Worm (Caenorhabditis elegans): ENCODE results near the gene sar-1.

The sar-1 gene

DNA sequence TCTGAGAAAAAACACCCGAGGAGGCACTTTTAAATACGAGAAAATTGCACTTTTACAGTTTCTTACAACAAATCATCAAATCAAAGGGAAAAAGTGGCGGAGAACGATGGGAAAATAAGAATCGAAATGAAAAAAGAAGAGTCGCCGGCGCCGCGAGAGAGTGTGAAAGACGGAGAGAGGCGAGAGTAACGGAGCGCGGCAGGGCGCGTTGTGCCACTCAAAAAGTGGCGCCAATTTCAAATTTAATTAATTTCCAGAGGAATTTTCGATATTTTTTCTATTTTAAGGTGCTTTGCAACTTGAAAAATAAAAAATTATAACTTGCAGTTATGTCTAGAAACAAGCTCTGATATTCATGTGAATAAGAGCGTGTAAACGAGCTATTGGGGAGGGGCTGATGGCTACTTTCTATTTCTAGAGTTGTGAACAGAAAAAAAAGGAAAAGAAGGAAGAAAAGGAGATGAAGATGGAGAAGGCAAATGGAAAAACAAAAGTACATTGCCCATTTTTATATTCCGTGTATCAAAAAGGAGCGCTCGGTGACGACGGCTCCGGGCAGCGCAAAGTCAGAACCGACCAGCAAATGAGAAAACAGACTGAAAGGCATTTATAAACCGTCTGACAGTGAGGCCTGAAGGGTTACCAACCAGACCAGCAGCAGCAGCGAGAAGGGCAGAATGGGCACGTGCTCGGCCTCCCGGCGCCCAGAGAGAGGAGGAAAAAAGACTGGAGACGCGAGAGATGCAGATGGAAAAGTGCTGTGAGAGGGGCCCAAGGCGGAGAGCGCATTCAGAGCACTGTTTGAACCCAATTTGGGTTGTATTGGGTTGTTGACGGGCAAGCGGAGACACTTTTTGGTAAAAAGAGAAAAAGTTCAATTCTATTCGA, 42.0 kb downstream of the sar-1 start (continued):
- TF ChIP-seq unc-62 (GFP tag; optimal IDR thresholded peaks at IDR 0.05) (no peak), rpc-1 (optimal IDR thresholded peaks at IDR 0.05) (no peak), rpc-1 (tag; optimal IDR thresholded peaks at IDR 0.05) (no peak), him-1 (tag; optimal IDR thresholded peaks at IDR 0.05) (no peak), let-526 (GFP tag; IDR thresholded peaks at IDR 0.05) (no peak), athp-1 (tag; optimal IDR thresholded peaks at IDR 0.05) (no peak), chd-7 (tag; optimal IDR thresholded peaks at IDR 0.05) (peak; percentile 79), lag-1 (GFP tag; IDR thresholded peaks at IDR 0.05) (no peak), hmg-1.2 (GFP tag; IDR thresholded peaks at IDR 0.05) (peak; percentile 81), somi-1 (GFP tag; optimal IDR thresholded peaks at IDR 0.05) (no peak), nhr-90 (tag; optimal IDR thresholded peaks at IDR 0.05) (no peak), cebp-1 (GFP tag; IDR thresholded peaks at IDR 0.05) (no peak), cebp-1 (tag; optimal IDR thresholded peaks at IDR 0.05) (peak; percentile 38), ztf-28 (GFP tag; IDR thresholded peaks at IDR 0.05) (no peak), dox-1 (GFP tag; IDR thresholded peaks at IDR 0.05) (peak; percentile 18; the same call in 1 of the 2 replicates), F22D6.2 (tag; optimal IDR thresholded peaks at IDR 0.05) (no peak), ceh-100 (GFP tag; IDR thresholded peaks at IDR 0.05) (no peak), B0336.3 (GFP tag; IDR thresholded peaks at IDR 0.05) (peak; percentile 51; the same call in 1 of the 2 replicates), nhr-80 (tag; optimal IDR thresholded peaks at IDR 0.05) (peak; percentile 57), Y53G8AR.9 (GFP tag; conservative IDR thresholded peaks at IDR 0.05) (no peak), cebp-2 (GFP tag; IDR thresholded peaks at IDR 0.05) (0 out of 2 replicates have a peak, but pooled peaks have one; percentile 11), ceh-27 (GFP tag; optimal IDR thresholded peaks at IDR 0.05) (no peak), ekl-4 (GFP tag; IDR thresholded peaks at IDR 0.05) (no peak), pha-4 (tag; optimal IDR thresholded peaks at IDR 0.05) (no peak), aptf-2 (GFP tag; conservative IDR thresholded peaks at IDR 0.05) (no peak), F57A8.1 (GFP tag; optimal IDR thresholded peaks at IDR 0.05) (no peak), fkh-3 (tag; optimal IDR thresholded peaks at IDR 0.05) (no peak), T26A5.8 (tag; optimal IDR thresholded peaks at IDR 0.05) (no peak), attf-6 (GFP tag; IDR thresholded peaks at IDR 0.05) (no peak), mcd-1 (GFP tag; IDR thresholded peaks at IDR 0.05) (peak; percentile 58), Y53F4B.3 (GFP tag; IDR thresholded peaks at IDR 0.05) (no peak), atf-7 (tag; optimal IDR thresholded peaks at IDR 0.05) (no peak), ccch-3 (GFP tag; optimal IDR thresholded peaks at IDR 0.05) (no peak), B0035.1 (tag; optimal IDR thresholded peaks at IDR 0.05) (no peak), nfya-2 (GFP tag; IDR thresholded peaks at IDR 0.05) (no peak), nhr-120 (GFP tag; IDR thresholded peaks at IDR 0.05) (no peak), F33H1.4 (GFP tag; IDR thresholded peaks at IDR 0.05) (peak; percentile 50), lin-54 (GFP tag; optimal IDR thresholded peaks at IDR 0.05) (peak; percentile 70), ztf-18 (tag; optimal IDR thresholded peaks at IDR 0.05) (no peak), snpc-4 (GFP tag; optimal IDR thresholded peaks at IDR 0.05) (no peak), snpc-4 (tag; optimal IDR thresholded peaks at IDR 0.05) (peak in 1 of 4 experiments; percentile 11), aptf-3 (GFP tag; IDR thresholded peaks at IDR 0.05) (0 out of 2 replicates have a peak, but pooled peaks have one; percentile 34), die-1 (tag; optimal IDR thresholded peaks at IDR 0.05) (no peak), mxl-1 (tag; optimal IDR thresholded peaks at IDR 0.05) (no peak), hsf-1 (GFP tag; IDR thresholded peaks at IDR 0.05) (no peak), egl-18 (GFP tag; IDR thresholded peaks at IDR 0.05) (no peak), F37B4.10 (GFP tag; IDR thresholded peaks at IDR 0.05) (no peak), nfya-1 (tag; optimal IDR thresholded peaks at IDR 0.05; ENCODE audit: borderline replicate concordance, insufficient read depth) (no peak), egl-44 (GFP tag; IDR thresholded peaks at IDR 0.05) (peak; percentile 65; the same call in 1 of the 2 replicates)
